Worm (Caenorhabditis elegans) whole organism, midembryonic: ENCODE data around the gene F01G10.4.

Experiments
- cog-1 ChIP-seq: sonication (generic microtip); optimal IDR thresholded peaks from 2 replicates; lab custom pipeline; 2016; ENCODE audit warnings: missing genetic modification characterization, missing compliant biosample characterization
- flt-1 ChIP-seq: fragments of 200-800 bp; sonication (Bioruptor generic); IDR thresholded peaks from 2 replicates; pipeline ENCODE4 v1.3.6; 2022; ENCODE audit warnings: missing genetic modification characterization, missing compliant biosample characterization
- klf-2 ChIP-seq: fragments of 200-800 bp; sonication (Bioruptor generic); conservative IDR thresholded peaks from 2 replicates; pipeline ENCODE4 v1.3.6; 2022; ENCODE audit warnings: missing genetic modification reagents, missing genetic modification characterization, missing compliant biosample characterization
- med-1 ChIP-seq: sonication (generic microtip); optimal IDR thresholded peaks from 2 replicates; lab custom pipeline; 2017; ENCODE audit warnings: missing genetic modification characterization, mild to moderate bottlenecking, missing compliant biosample characterization, antibody characterized with exemption, missing genetic modification reagents; ENCODE audit not compliant: insufficient read depth
- ref-1 ChIP-seq: fragments of 200-800 bp; sonication (Bioruptor generic); conservative IDR thresholded peaks from 2 replicates; pipeline ENCODE4 v1.3.6; 2022; ENCODE audit warnings: missing genetic modification reagents, missing genetic modification characterization, missing compliant biosample characterization

ce11 chrIV:10251764-10252163, 19.4 kb upstream of the F01G10.4 start:
- TF ChIP-seq flt-1 (GFP tag; lab: Robert Waterston, UW): no peak
- TF ChIP-seq cog-1 (tag; lab: Kevin White, UChicago): no peak
- TF ChIP-seq klf-2 (GFP tag; lab: Robert Waterston, UW): no peak
- no peak for TF ChIP-seq ref-1 (GFP tag; lab: Robert Waterston, UW)
- TF ChIP-seq med-1 (GFP tag; lab: Kevin White, UChicago): no peak
